Worm (Caenorhabditis elegans) whole organism, L4 larva: Measurements from ENCODE around the gene C34B4.3.

Experiments used
- D1046.2 ChIP-seq: fragments of 200-800 bp; sonication (Bioruptor generic); IDR thresholded peaks from 2 replicates; pipeline ENCODE4 v1.3.6; 2022; ENCODE audit warnings: missing genetic modification characterization, missing compliant biosample characterization
- F37D6.2 ChIP-seq: sonication (generic microtip); optimal IDR thresholded peaks from 2 replicates; lab custom pipeline; 2016; ENCODE audit warnings: mild to moderate bottlenecking, missing genetic modification characterization, missing compliant biosample characterization
- T20F7.1 ChIP-seq: fragments of 200-800 bp; sonication (Bioruptor generic); optimal IDR thresholded peaks from 2 replicates; lab custom pipeline; 2018; ENCODE audit warnings: mild to moderate bottlenecking, missing genetic modification characterization, missing compliant biosample characterization
- T26A8.4 ChIP-seq: fragments of 200-800 bp; sonication (Bioruptor generic); IDR thresholded peaks from 2 replicates; pipeline ENCODE4 v1.3.6; 2022; ENCODE audit warnings: missing genetic modification characterization, missing compliant biosample characterization
- Y75B8A.6 ChIP-seq: fragments of 200-800 bp; sonication (Bioruptor generic); IDR thresholded peaks from 2 replicates; pipeline ENCODE4 v1.3.6; 2022; ENCODE audit warnings: missing genetic modification reagents, missing genetic modification characterization, missing compliant biosample characterization
- arid-1 ChIP-seq: fragments of 200-800 bp; sonication (Bioruptor generic); conservative IDR thresholded peaks from 2 replicates; pipeline ENCODE4 v1.3.6; 2022; ENCODE audit warnings: missing genetic modification reagents, missing genetic modification characterization, missing compliant biosample characterization
- ceh-20 ChIP-seq: fragments of 200-800 bp; sonication (Bioruptor generic); IDR thresholded peaks from 2 replicates; pipeline ENCODE4 v1.3.6; 2022; ENCODE audit warnings: missing genetic modification reagents, missing genetic modification characterization, missing compliant biosample characterization
- ces-1 ChIP-seq: fragments of 150-350 bp; sonication (generic microtip); optimal IDR thresholded peaks from 4 replicates; lab custom pipeline; 2014; ENCODE audit warnings: missing biosample characterization, missing genetic modification reagents, missing genetic modification characterization
- ctbp-1 ChIP-seq: fragments of 200-800 bp; sonication (Bioruptor generic); IDR thresholded peaks from 2 replicates; pipeline ENCODE4 v1.3.6; 2022; ENCODE audit warnings: missing genetic modification reagents, missing genetic modification characterization, missing compliant biosample characterization
- daf-19 ChIP-seq: fragments of 200-800 bp; sonication (Bioruptor generic); conservative IDR thresholded peaks from 2 replicates; pipeline ENCODE4 v1.3.6; 2022; ENCODE audit warnings: missing genetic modification characterization, missing compliant biosample characterization
- dmd-6 ChIP-seq: fragments of 200-800 bp; sonication (Bioruptor generic); IDR thresholded peaks from 2 replicates; pipeline ENCODE4 v1.3.6; 2022; ENCODE audit warnings: missing genetic modification reagents, missing genetic modification characterization, missing compliant biosample characterization
- dpl-1 ChIP-seq: fragments of 150-350 bp; optimal IDR thresholded peaks from 2 replicates; lab custom pipeline; 2014; ENCODE audit warnings: missing biosample characterization, missing genetic modification reagents, missing genetic modification characterization
- duxl-1 ChIP-seq: sonication (generic microtip); optimal IDR thresholded peaks from 2 replicates; lab custom pipeline; 2016; ENCODE audit warnings: mild to moderate bottlenecking, missing genetic modification characterization, moderate library complexity, missing compliant biosample characterization; ENCODE audit not compliant: poor library complexity
- dve-1 ChIP-seq: sonication (generic microtip); optimal IDR thresholded peaks from 2 replicates; lab custom pipeline; 2017; ENCODE audit warnings: antibody characterized with exemption, mild to moderate bottlenecking, missing genetic modification characterization, missing compliant biosample characterization; ENCODE audit not compliant: insufficient read depth
- fkh-10 ChIP-seq: fragments of 150-350 bp; optimal IDR thresholded peaks from 2 replicates; lab custom pipeline; 2014; ENCODE audit warnings: missing biosample characterization, missing genetic modification reagents, missing genetic modification characterization
- hif-1 ChIP-seq, 2 experiments: sonication (generic microtip); optimal IDR thresholded peaks; 2 replicates each; lab custom pipeline; 2016 to 2017; ENCODE audit warnings: missing compliant biosample characterization in 2 of 2, missing genetic modification characterization in 2 of 2, missing genetic modification reagents in 2 of 2, missing genotype in 2 of 2, mild to moderate bottlenecking in 1 of 2
- hlh-11 ChIP-seq: fragments of 200-800 bp; sonication (Bioruptor generic); optimal IDR thresholded peaks from 2 replicates; lab custom pipeline; 2018; ENCODE audit warnings: mild to moderate bottlenecking, missing genetic modification characterization, missing compliant biosample characterization
- hlh-30 ChIP-seq: sonication (generic microtip); optimal IDR thresholded peaks from 2 replicates; lab custom pipeline; 2017; ENCODE audit warnings: antibody characterized with exemption, mild to moderate bottlenecking, missing genetic modification characterization, missing compliant biosample characterization; ENCODE audit not compliant: insufficient read depth
- hmg-1.1 ChIP-seq: fragments of 200-800 bp; sonication (Bioruptor generic); IDR thresholded peaks from 2 replicates; pipeline ENCODE4 v1.3.6; 2022; ENCODE audit warnings: missing genetic modification reagents, missing genetic modification characterization, missing compliant biosample characterization
- jun-1 ChIP-seq: fragments of 150-350 bp; optimal IDR thresholded peaks from 2 replicates; lab custom pipeline; 2014; ENCODE audit warnings: missing biosample characterization, missing genetic modification reagents, missing genetic modification characterization
- lin-13 ChIP-seq: fragments of 150-350 bp; optimal IDR thresholded peaks from 2 replicates; lab custom pipeline; 2014; ENCODE audit warnings: missing biosample characterization, missing genetic modification reagents, missing genetic modification characterization
- lin-29 ChIP-seq: fragments of 200-800 bp; sonication (Bioruptor generic); IDR thresholded peaks from 2 replicates; pipeline ENCODE4 v1.3.6; 2022; ENCODE audit warnings: missing genetic modification reagents, missing genetic modification characterization, missing compliant biosample characterization
- lin-38 ChIP-seq: fragments of 200-800 bp; sonication (Bioruptor generic); IDR thresholded peaks from 2 replicates; pipeline ENCODE4 v1.3.6; 2022; ENCODE audit warnings: missing genetic modification reagents, missing genetic modification characterization, missing compliant biosample characterization
- lsy-2 ChIP-seq, 2 experiments: fragments of 150-350 bp in 1 of 2; sonication (generic microtip) in 1 of 2; optimal IDR thresholded peaks; 2 replicates each; lab custom pipeline; 2014 to 2017; ENCODE audit warnings: missing biosample characterization in 2 of 2, missing genetic modification characterization in 2 of 2
- mdl-1 ChIP-seq, 2 experiments: fragments of 150-350 bp in 1 of 2; sonication (generic microtip) in 1 of 2; optimal IDR thresholded peaks; 2 replicates each; lab custom pipeline; 2014 to 2017; ENCODE audit warnings: missing biosample characterization in 2 of 2, missing genetic modification characterization in 2 of 2
- mes-2 ChIP-seq: sonication (generic microtip); optimal IDR thresholded peaks from 2 replicates; lab custom pipeline; 2016; ENCODE audit warnings: missing genotype, mild to moderate bottlenecking, missing genetic modification characterization, missing compliant biosample characterization; ENCODE audit not compliant: poor library complexity, severe bottlenecking
- mxl-3 ChIP-seq: fragments of 200-800 bp; sonication (Bioruptor generic); optimal IDR thresholded peaks from 2 replicates; lab custom pipeline; 2018; ENCODE audit warnings: mild to moderate bottlenecking, missing genetic modification characterization, missing compliant biosample characterization
- nhr-102 ChIP-seq: sonication (generic microtip); optimal IDR thresholded peaks from 2 replicates; lab custom pipeline; 2016; ENCODE audit warnings: mild to moderate bottlenecking, missing genetic modification characterization, moderate library complexity, missing compliant biosample characterization
- nhr-11 ChIP-seq: fragments of 150-350 bp; optimal IDR thresholded peaks from 2 replicates; lab custom pipeline; 2014; ENCODE audit warnings: missing biosample characterization, missing genetic modification characterization
- nhr-25 ChIP-seq: sonication (generic microtip); optimal IDR thresholded peaks from 2 replicates; lab custom pipeline; 2017; ENCODE audit warnings: missing genetic modification characterization, mild to moderate bottlenecking, missing compliant biosample characterization, antibody characterized with exemption, moderate library complexity, borderline replicate concordance; ENCODE audit not compliant: insufficient read depth
- nhr-28 ChIP-seq: fragments of 150-350 bp; optimal IDR thresholded peaks from 2 replicates; lab custom pipeline; 2014; ENCODE audit warnings: missing biosample characterization, missing genetic modification characterization
- nhr-42 ChIP-seq: fragments of 200-800 bp; sonication (Bioruptor generic); IDR thresholded peaks from 2 replicates; pipeline ENCODE4 v1.3.6; 2022; ENCODE audit warnings: missing genetic modification characterization, missing compliant biosample characterization
- nhr-48 ChIP-seq: sonication (generic microtip); optimal IDR thresholded peaks from 2 replicates; lab custom pipeline; 2016; ENCODE audit warnings: mild to moderate bottlenecking, missing genetic modification characterization, missing compliant biosample characterization
- nhr-6 ChIP-seq: fragments of 150-350 bp; optimal IDR thresholded peaks from 2 replicates; lab custom pipeline; 2014; ENCODE audit warnings: missing biosample characterization, missing genetic modification characterization
- nhr-77 ChIP-seq: fragments of 150-350 bp; optimal IDR thresholded peaks from 2 replicates; lab custom pipeline; 2014; ENCODE audit warnings: missing biosample characterization, missing genetic modification characterization
- rbr-2 ChIP-seq: sonication (generic microtip); optimal IDR thresholded peaks from 2 replicates; lab custom pipeline; 2016; ENCODE audit warnings: missing genotype, missing genetic modification characterization, missing compliant biosample characterization
- saeg-2 ChIP-seq: fragments of 200-800 bp; sonication (Bioruptor generic); IDR thresholded peaks from 2 replicates; pipeline ENCODE4 v1.3.6; 2022; ENCODE audit warnings: missing genetic modification reagents, missing genetic modification characterization, missing compliant biosample characterization
- sdz-12 ChIP-seq: fragments of 200-800 bp; sonication (Bioruptor generic); optimal IDR thresholded peaks from 2 replicates; lab custom pipeline; 2018; ENCODE audit warnings: mild to moderate bottlenecking, missing genetic modification characterization, missing compliant biosample characterization
- set-16 ChIP-seq: fragments of 200-800 bp; sonication (Bioruptor generic); IDR thresholded peaks from 2 replicates; pipeline ENCODE4 v1.3.6; 2022; ENCODE audit warnings: missing genetic modification reagents, missing genetic modification characterization, missing compliant biosample characterization
- spr-1 ChIP-seq: sonication (generic microtip); optimal IDR thresholded peaks from 2 replicates; lab custom pipeline; 2016; ENCODE audit warnings: mild to moderate bottlenecking, missing genetic modification characterization, missing compliant biosample characterization
- spr-3 ChIP-seq: fragments of 200-800 bp; sonication (Bioruptor generic); optimal IDR thresholded peaks from 2 replicates; lab custom pipeline; 2018; ENCODE audit warnings: mild to moderate bottlenecking, missing genetic modification characterization, missing compliant biosample characterization
- unc-62 ChIP-seq, 3 experiments: fragments of 150-350 bp in 1 of 3; sonication (generic microtip); optimal IDR thresholded peaks in 2 of 3; peaks in 1 of 3; 1 replicate in 1 of 3; 2 replicates in 2 of 3; lab custom pipeline; 2014 to 2017; ENCODE audit warnings: missing biosample characterization in 3 of 3, missing genetic modification characterization in 3 of 3, missing genetic modification reagents in 3 of 3, missing genotype in 1 of 3

The C34B4.3 gene

DNA sequence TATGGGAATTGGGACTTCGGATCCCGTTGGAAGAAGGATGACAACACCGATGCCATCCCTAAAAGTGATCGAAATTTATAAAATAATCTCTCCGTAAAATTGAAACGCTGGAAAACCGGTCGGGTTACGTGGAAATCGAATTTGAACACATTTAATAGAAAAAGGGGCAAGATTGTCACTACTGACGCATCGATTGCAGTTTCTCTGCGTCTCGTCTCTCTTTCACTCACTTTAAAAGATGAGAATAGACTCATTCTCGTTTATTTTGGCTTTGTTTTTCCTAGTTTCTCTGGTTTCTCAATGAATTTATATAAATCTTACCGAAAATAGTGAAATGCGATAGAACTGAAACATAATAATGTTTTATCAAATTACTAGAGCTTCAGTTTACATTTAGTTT, 29.3 kb downstream of the C34B4.3 start, which contains the start of gene scyl-1:
Gene scyl-1, minus strand, starts transcription at position 56 of the 400 bp plus-strand sequence.
- TF ChIP-seq nhr-48 (tag; lab: Kevin White, UChicago) = peak; percentile 36
- peak; percentile 56 for TF ChIP-seq nhr-77
- TF ChIP-seq hlh-11 (tag; lab: Kevin White, UChicago) = peak; percentile 78
- peak; percentile 70 for TF ChIP-seq T20F7.1 (GFP tag; lab: Kevin White, UChicago)
- peak in 1 of 2 experiments; percentile 82 for TF ChIP-seq unc-62 (GFP tag; optimal IDR thresholded peaks at IDR 0.05 in 1 of 2; lab: Kevin White, UChicago)
- TF ChIP-seq unc-62 (tag; optimal IDR thresholded peaks at IDR 0.05; lab: Kevin White, UChicago) = no peak
- peak; percentile 23 for TF ChIP-seq fkh-10 (GFP tag; lab: Kevin White, UChicago)
- peak in 1 of 2 experiments; percentile 46 for TF ChIP-seq hif-1 (tag; optimal IDR thresholded peaks at IDR 0.05; lab: Kevin White, UChicago)
- no peak for TF ChIP-seq ces-1
- peak; percentile 8 for TF ChIP-seq jun-1 (tag; lab: Kevin White, UChicago)
- TF ChIP-seq saeg-2 (GFP tag; lab: Robert Waterston, UW) = no peak
- TF ChIP-seq lin-13 (GFP tag; lab: Kevin White, UChicago) = peak; percentile 74
- TF ChIP-seq mes-2 (tag; lab: Kevin White, UChicago) = peak; percentile 89
- peak; percentile 68 for TF ChIP-seq rbr-2
- peak; percentile 70 for TF ChIP-seq nhr-28 (tag; lab: Kevin White, UChicago)
- TF ChIP-seq dve-1 = peak; percentile 84
- TF ChIP-seq nhr-6 = peak; percentile 96
- TF ChIP-seq ceh-20 = 0 out of 2 replicates have a peak, but pooled peaks have one; percentile 41
- peak; percentile 56 for TF ChIP-seq nhr-11 (tag; lab: Kevin White, UChicago)
- peak; percentile 30 for TF ChIP-seq duxl-1 (tag; lab: Kevin White, UChicago)
- peak in 1 of 2 experiments; percentile 90 for TF ChIP-seq lsy-2 (tag; optimal IDR thresholded peaks at IDR 0.05; lab: Kevin White, UChicago)
- 0 out of 2 replicates have a peak, but pooled peaks have one; percentile 25 for TF ChIP-seq arid-1 (GFP tag; lab: Robert Waterston, UW)
- TF ChIP-seq nhr-25 (tag; lab: Kevin White, UChicago) = peak; percentile 48
- peak; percentile 52 for TF ChIP-seq hmg-1.1 (GFP tag; lab: Robert Waterston, UW)
- TF ChIP-seq nhr-42 (GFP tag; lab: Robert Waterston, UW) = peak; percentile 66
- peak; percentile 15 for TF ChIP-seq mxl-3 (GFP tag; lab: Kevin White, UChicago)
- no peak for TF ChIP-seq Y75B8A.6 (GFP tag; lab: Robert Waterston, UW)
- peak in 1 of 2 experiments; percentile 59 for TF ChIP-seq mdl-1 (tag; optimal IDR thresholded peaks at IDR 0.05; lab: Kevin White, UChicago)
- no peak for TF ChIP-seq spr-3 (GFP tag; lab: Kevin White, UChicago)
- TF ChIP-seq ctbp-1 = peak; percentile 59
- no peak for TF ChIP-seq D1046.2 (GFP tag; lab: Robert Waterston, UW)
- peak; percentile 74 for TF ChIP-seq dpl-1 (GFP tag; lab: Kevin White, UChicago)
- peak; percentile 10 for TF ChIP-seq spr-1
- peak; percentile 75 for TF ChIP-seq T26A8.4 (GFP tag; lab: Robert Waterston, UW)
- TF ChIP-seq lin-38 = no peak; the same call in 1 of the 2 replicates
- no peak for TF ChIP-seq hlh-30 (tag; lab: Kevin White, UChicago)
- TF ChIP-seq F37D6.2 = no peak
- peak; percentile 76 for TF ChIP-seq dmd-6 (GFP tag; lab: Robert Waterston, UW)
- TF ChIP-seq nhr-102 (tag; lab: Kevin White, UChicago) = peak; percentile 45
- TF ChIP-seq daf-19 (GFP tag; lab: Robert Waterston, UW) = no peak
- no peak for TF ChIP-seq sdz-12 (GFP tag; lab: Kevin White, UChicago)
- TF ChIP-seq set-16 = no peak
- 0 out of 2 replicates have a peak, but pooled peaks have one; percentile 21 for TF ChIP-seq lin-29
